Fruit fly (Drosophila melanogaster) whole organism, embryonic: Measurements from ENCODE around the gene Rim2.
A peak's percentile ranks its signal among the peaks of the same experiment; 100 is the strongest.

Experiments
- Awh ChIP-seq: fragments of 200-800 bp; sonication (Bioruptor generic); IDR thresholded peaks from 2 replicates; pipeline ENCODE4, ENCODE4 v1.3.6; 2022; ENCODE audit warnings: missing biosample characterization, missing genetic modification characterization
- BEAF-32 ChIP-seq: fragments of 200-800 bp; sonication (Bioruptor generic); optimal IDR thresholded peaks from 3 replicates; lab custom pipeline; 2017; ENCODE audit warnings: missing biosample characterization, missing genetic modification characterization, mild to moderate bottlenecking, moderate library complexity, missing genetic modification reagents
- Bdp1 ChIP-seq: fragments of 200-800 bp; sonication (Bioruptor generic); optimal IDR thresholded peaks from 3 replicates; lab custom pipeline; 2016; ENCODE audit warnings: missing biosample characterization, missing genetic modification characterization
- CG10654 ChIP-seq: fragments of 200-800 bp; sonication (Bioruptor generic); optimal IDR thresholded peaks from 2 replicates; lab custom pipeline; 2016; ENCODE audit warnings: missing biosample characterization, missing genetic modification characterization
- CG11560 ChIP-seq: fragments of 200-800 bp; sonication (Bioruptor generic); IDR thresholded peaks from 3 replicates; pipeline ENCODE4 v1.3.6; 2022; ENCODE audit warnings: missing biosample characterization, missing genetic modification characterization
- CG11723 ChIP-seq: fragments of 200-800 bp; sonication (Bioruptor generic); optimal IDR thresholded peaks from 2 replicates; lab custom pipeline; 2017; ENCODE audit warnings: missing biosample characterization, mild to moderate bottlenecking, missing genetic modification characterization
- CG12219 ChIP-seq: fragments of 200-800 bp; sonication (Bioruptor generic); optimal IDR thresholded peaks from 3 replicates; lab custom pipeline; 2018; ENCODE audit warnings: missing biosample characterization, mild to moderate bottlenecking, missing genetic modification characterization
- CG12659 ChIP-seq: fragments of 200-800 bp; sonication (Bioruptor generic); optimal IDR thresholded peaks from 3 replicates; lab custom pipeline; 2017; ENCODE audit warnings: mild to moderate bottlenecking, missing biosample characterization, missing genetic modification reagents, missing genetic modification characterization
- CG13123 ChIP-seq: fragments of 200-800 bp; sonication (Bioruptor generic); optimal IDR thresholded peaks from 2 replicates; lab custom pipeline; 2016; ENCODE audit warnings: missing biosample characterization, missing genetic modification characterization
- CG15479 ChIP-seq: fragments of 200-800 bp; sonication (Bioruptor generic); optimal IDR thresholded peaks from 3 replicates; lab custom pipeline; 2019; ENCODE audit warnings: missing biosample characterization, mild to moderate bottlenecking, missing genetic modification characterization, moderate library complexity
- CG16779 ChIP-seq: fragments of 200-800 bp; sonication (Bioruptor generic); IDR thresholded peaks from 2 replicates; pipeline ENCODE4 v1.3.6; 2022; ENCODE audit warnings: missing biosample characterization, missing genetic modification characterization
- CG17186 ChIP-seq: fragments of 200-800 bp; sonication (Bioruptor generic); optimal IDR thresholded peaks from 3 replicates; lab custom pipeline; 2017; ENCODE audit warnings: missing biosample characterization, missing genetic modification reagents, missing genetic modification characterization
- CG17829 ChIP-seq: fragments of 200-800 bp; optimal IDR thresholded peaks from 2 replicates; lab custom pipeline; 2019; ENCODE audit warnings: missing biosample characterization, mild to moderate bottlenecking, missing genetic modification characterization, moderate library complexity
- CG3163 ChIP-seq: fragments of 200-800 bp; sonication (Bioruptor generic); optimal IDR thresholded peaks from 3 replicates; lab custom pipeline; 2016; ENCODE audit warnings: missing biosample characterization, missing genetic modification characterization
- CG32772 ChIP-seq: fragments of 200-800 bp; sonication (Bioruptor generic); IDR thresholded peaks from 2 replicates; pipeline ENCODE4 v1.3.6; 2022; ENCODE audit warnings: missing biosample characterization, missing genetic modification characterization
- CG3838 ChIP-seq: fragments of 200-800 bp; sonication (Bioruptor generic); optimal IDR thresholded peaks from 3 replicates; lab custom pipeline; 2016; ENCODE audit warnings: missing biosample characterization, missing genetic modification characterization
- CG3847 ChIP-seq: fragments of 200-800 bp; sonication (Bioruptor generic); IDR thresholded peaks from 2 replicates; pipeline ENCODE4 v1.3.6; 2022; ENCODE audit warnings: missing biosample characterization, missing genetic modification characterization
- CG4820 ChIP-seq: fragments of 200-800 bp; sonication (Bioruptor generic); optimal IDR thresholded peaks from 3 replicates; lab custom pipeline; 2016; ENCODE audit warnings: missing biosample characterization, missing genetic modification characterization
- CG4854 ChIP-seq: fragments of 200-800 bp; sonication (Bioruptor generic); optimal IDR thresholded peaks from 2 replicates; lab custom pipeline; 2016; ENCODE audit warnings: missing biosample characterization, missing genetic modification characterization, inconsistent platforms
- CG7839 ChIP-seq: fragments of 200-800 bp; sonication (Bioruptor generic); optimal IDR thresholded peaks from 3 replicates; lab custom pipeline; 2018; ENCODE audit warnings: missing biosample characterization, mild to moderate bottlenecking, missing genetic modification characterization, moderate library complexity
- CG7928 ChIP-seq: fragments of 200-800 bp; sonication (Bioruptor generic); optimal IDR thresholded peaks from 2 replicates; lab custom pipeline; 2017; ENCODE audit warnings: missing biosample characterization, mild to moderate bottlenecking, missing genetic modification characterization
- CG9609 ChIP-seq: fragments of 200-800 bp; sonication (Bioruptor generic); optimal IDR thresholded peaks from 3 replicates; lab custom pipeline; 2016; ENCODE audit warnings: missing biosample characterization, missing genetic modification characterization
- CG9817 ChIP-seq: fragments of 200-800 bp; sonication (Bioruptor generic); optimal IDR thresholded peaks from 2 replicates; lab custom pipeline; 2018; ENCODE audit warnings: missing biosample characterization, mild to moderate bottlenecking, missing genetic modification characterization, moderate library complexity
- CHES-1-like ChIP-seq: fragments of 200-800 bp; sonication (Bioruptor generic); optimal IDR thresholded peaks from 2 replicates; lab custom pipeline; 2016; ENCODE audit warnings: missing biosample characterization, missing genetic modification characterization
- CoRest ChIP-seq: fragments of 200-800 bp; sonication (Bioruptor generic); optimal IDR thresholded peaks from 3 replicates; lab custom pipeline; 2018; ENCODE audit warnings: missing biosample characterization, mild to moderate bottlenecking, missing genetic modification characterization, moderate library complexity
- D ChIP-seq, 2 experiments: fragments of 200-800 bp in 1 of 2; fragments of >200 bp in 1 of 2; sonication (Bioruptor generic) in 1 of 2; optimal IDR thresholded peaks; 2 replicates in 1 of 2; 3 replicates in 1 of 2; lab custom pipeline; 2017; ENCODE audit warnings: mild to moderate bottlenecking in 1 of 2, missing biosample characterization in 1 of 2, missing genetic modification characterization in 1 of 2, missing genetic modification reagents in 1 of 2
- Deaf1 ChIP-seq: fragments of 200-800 bp; optimal IDR thresholded peaks from 3 replicates; lab custom pipeline; 2019; ENCODE audit warnings: missing biosample characterization, mild to moderate bottlenecking, missing genetic modification characterization, moderate library complexity
- Dref ChIP-seq: fragments of 200-800 bp; sonication (Bioruptor generic); IDR thresholded peaks from 2 replicates; pipeline ENCODE4 v1.3.6; 2022; ENCODE audit warnings: missing biosample characterization, missing genetic modification characterization
- Lpt ChIP-seq: fragments of >200 bp; optimal IDR thresholded peaks from 2 replicates; lab custom pipeline; 2018; ENCODE audit warnings: missing biosample characterization, missing genetic modification characterization
- Myb ChIP-seq: fragments of 200-800 bp; sonication (Bioruptor generic); optimal IDR thresholded peaks from 2 replicates; lab custom pipeline; 2016; ENCODE audit warnings: missing biosample characterization, missing genetic modification characterization
- NK7.1 ChIP-seq: fragments of 200-800 bp; sonication (Bioruptor generic); optimal IDR thresholded peaks from 3 replicates; lab custom pipeline; 2016; ENCODE audit warnings: missing biosample characterization, missing genetic modification characterization
- Nf-YB ChIP-seq: fragments of 200-800 bp; sonication (Bioruptor generic); optimal IDR thresholded peaks from 3 replicates; lab custom pipeline; 2019; ENCODE audit warnings: missing biosample characterization, mild to moderate bottlenecking, missing genetic modification characterization, moderate library complexity
- Opbp ChIP-seq: fragments of 200-800 bp; sonication (Bioruptor generic); IDR thresholded peaks from 3 replicates; pipeline ENCODE4 v1.3.6; 2022; ENCODE audit warnings: missing biosample characterization, missing genetic modification characterization; ENCODE audit not compliant: partially characterized antibody
- Stat92E ChIP-seq, 3 experiments: fragments of >200 bp in 2 of 3; fragments of 200-800 bp in 1 of 3; sonication (Bioruptor generic) in 1 of 3; optimal IDR thresholded peaks; 2 replicates each; lab custom pipeline; 2017 to 2019; ENCODE audit warnings: missing biosample characterization in 3 of 3, missing genetic modification characterization in 3 of 3, mild to moderate bottlenecking in 1 of 3, moderate library complexity in 1 of 3
- Usf ChIP-seq: fragments of 200-800 bp; sonication (Bioruptor generic); optimal IDR thresholded peaks from 2 replicates; lab custom pipeline; 2017; ENCODE audit warnings: missing genotype, missing biosample characterization, missing genetic modification characterization
- ap ChIP-seq: fragments of 200-800 bp; sonication (Bioruptor generic); IDR thresholded peaks from 2 replicates; pipeline ENCODE4 v1.3.6; 2022; ENCODE audit warnings: missing biosample characterization, missing genetic modification characterization
- ara ChIP-seq: fragments of 200-800 bp; sonication (Bioruptor generic); IDR thresholded peaks from 2 replicates; pipeline ENCODE4 v1.3.6; 2022; ENCODE audit warnings: missing biosample characterization, missing genetic modification characterization
- ash1 ChIP-seq: fragments of 200-800 bp; sonication (Bioruptor generic); optimal IDR thresholded peaks from 2 replicates; lab custom pipeline; 2018; ENCODE audit warnings: missing biosample characterization, mild to moderate bottlenecking, missing genetic modification characterization
- chinmo ChIP-seq: fragments of 200-800 bp; sonication (Bioruptor generic); IDR thresholded peaks from 4 replicates; pipeline ENCODE4 v1.3.6; 2022; ENCODE audit warnings: missing biosample characterization, missing genetic modification characterization; ENCODE audit not compliant: partially characterized antibody
- danr ChIP-seq: fragments of 200-800 bp; sonication (Bioruptor generic); IDR thresholded peaks from 2 replicates; pipeline ENCODE4 v1.3.6; 2022; ENCODE audit warnings: missing biosample characterization, missing genetic modification characterization
- dmrt99B ChIP-seq: fragments of 200-800 bp; sonication (Bioruptor generic); optimal IDR thresholded peaks from 2 replicates; lab custom pipeline; 2018; ENCODE audit warnings: missing biosample characterization, mild to moderate bottlenecking, missing genetic modification characterization, moderate library complexity
- exex ChIP-seq: fragments of 200-800 bp; sonication (Bioruptor generic); optimal IDR thresholded peaks from 4 replicates; lab custom pipeline; 2018; ENCODE audit warnings: missing biosample characterization, mild to moderate bottlenecking, missing genetic modification characterization, moderate library complexity
- gsb ChIP-seq: fragments of 200-800 bp; sonication (Bioruptor generic); IDR thresholded peaks from 2 replicates; pipeline ENCODE4 v1.3.6; 2022; ENCODE audit warnings: missing biosample characterization, missing genetic modification characterization
- gsb-n ChIP-seq: fragments of 200-800 bp; sonication (Bioruptor generic); optimal IDR thresholded peaks from 3 replicates; lab custom pipeline; 2018; ENCODE audit warnings: missing biosample characterization, mild to moderate bottlenecking, missing genetic modification characterization
- insv ChIP-seq, 2 experiments: fragments of 200-800 bp; sonication (Bioruptor generic); optimal IDR thresholded peaks; 3 replicates each; lab custom pipeline; 2016 to 2018; ENCODE audit warnings: missing biosample characterization in 2 of 2, missing genetic modification characterization in 2 of 2
- p53 ChIP-seq: fragments of 200-800 bp; sonication (Bioruptor generic); optimal IDR thresholded peaks from 2 replicates; lab custom pipeline; 2016; ENCODE audit warnings: missing biosample characterization, missing genetic modification characterization
- sens ChIP-seq: fragments of 200-800 bp; sonication (Bioruptor generic); peaks from one replicate; lab custom pipeline; 2016; ENCODE audit warnings: missing biosample characterization, missing genetic modification characterization
- tx ChIP-seq: fragments of 200-800 bp; sonication (Bioruptor generic); optimal IDR thresholded peaks from 2 replicates; lab custom pipeline; 2016; ENCODE audit warnings: missing biosample characterization, missing genetic modification characterization
- vfl ChIP-seq: fragments of 200-800 bp; sonication (Bioruptor generic); optimal IDR thresholded peaks from 2 replicates; lab custom pipeline; 2016; ENCODE audit warnings: missing biosample characterization, missing genetic modification characterization

Gene Rim2

DNA sequence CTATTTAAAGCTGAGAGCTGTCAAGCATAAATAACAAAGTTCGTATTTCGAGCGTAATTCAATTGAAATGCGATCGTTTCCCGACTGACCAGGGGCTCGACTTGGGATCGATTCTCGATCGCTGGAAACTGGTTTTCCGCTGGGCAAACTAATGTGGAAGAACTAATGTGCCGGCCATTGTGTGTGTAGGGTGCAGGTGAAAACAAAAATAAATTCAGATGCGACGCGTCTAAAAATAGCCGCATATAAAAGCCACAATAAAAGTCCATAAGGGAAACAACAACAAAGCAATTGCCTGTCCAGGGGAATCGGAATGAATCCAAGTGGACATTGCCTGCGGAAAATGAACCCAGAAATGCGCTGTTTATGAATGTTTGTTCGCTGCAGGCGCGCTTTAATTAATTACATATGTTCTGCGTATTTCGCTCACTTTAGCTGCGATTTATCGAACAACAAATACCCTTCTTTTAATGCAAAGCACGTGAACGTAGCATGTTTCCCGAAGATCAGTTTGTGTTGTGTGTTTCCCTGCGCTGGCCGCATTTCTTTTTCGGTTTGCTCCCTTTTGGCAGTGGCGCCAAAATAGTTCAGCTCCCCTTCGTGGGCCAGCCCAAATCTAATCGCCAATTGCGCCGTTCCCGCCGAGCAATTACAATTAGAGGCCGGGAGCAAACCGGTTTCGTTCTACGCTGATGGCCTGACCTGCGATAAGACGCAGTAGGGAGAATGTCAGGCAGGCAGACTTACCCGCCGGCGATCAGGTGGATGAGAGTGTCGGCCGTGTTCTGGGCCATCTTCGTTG is 852 bp downstream of the Rim2 start (continued):
- TF ChIP-seq sens (GFP tag; lab: Kevin White, UChicago) = no peak
- peak; percentile 43 for TF ChIP-seq CG7839 (tag; lab: Kevin White, UChicago)
- TF ChIP-seq CG4820 (GFP tag; lab: Kevin White, UChicago) = no peak
- TF ChIP-seq CG11560 (tag; lab: Robert Waterston, UW) = no peak
- TF ChIP-seq Opbp (GFP tag; lab: Robert Waterston, UW) = no peak
- no peak for TF ChIP-seq Dref (GFP tag; lab: Robert Waterston, UW)
- no peak for TF ChIP-seq p53
- no peak for TF ChIP-seq CG17186
- TF ChIP-seq CG3847 (GFP tag; lab: Robert Waterston, UW) = no peak
- no peak for TF ChIP-seq CG3838 (GFP tag; lab: Kevin White, UChicago)
- TF ChIP-seq ash1 (GFP tag; lab: Kevin White, UChicago) = no peak
- no peak for TF ChIP-seq danr (GFP tag; lab: Robert Waterston, UW)
- TF ChIP-seq ap = no peak
- TF ChIP-seq CoRest = peak; percentile 23
- peak in 1 of 3 experiments; percentile 11 for TF ChIP-seq Stat92E (GFP tag; optimal IDR thresholded peaks at IDR 0.05; lab: Kevin White, UChicago)
- TF ChIP-seq tx = no peak
- TF ChIP-seq Lpt (GFP tag; lab: Kevin White, UChicago) = no peak
- no peak for TF ChIP-seq Myb (GFP tag; lab: Kevin White, UChicago)
- peak; percentile 32 for TF ChIP-seq CG17829 (tag; lab: Kevin White, UChicago)
- TF ChIP-seq Usf (GFP tag; lab: Kevin White, UChicago) = no peak
- peak; percentile 37 for TF ChIP-seq Deaf1 (tag; lab: Kevin White, UChicago)
- no peak for TF ChIP-seq CG10654 (GFP tag; lab: Kevin White, UChicago)
- no peak for TF ChIP-seq CG9817 (tag; lab: Kevin White, UChicago)
- TF ChIP-seq gsb (GFP tag; lab: Robert Waterston, UW) = no peak
- TF ChIP-seq Awh (GFP tag; lab: Robert Waterston, UW) = 0 out of 2 replicates have a peak, but pooled peaks have one; percentile 5
- no peak for TF ChIP-seq CG16779
- peak; percentile 2 for TF ChIP-seq gsb-n
- no peak for TF ChIP-seq CG11723 (GFP tag; lab: Kevin White, UChicago)
- TF ChIP-seq insv (GFP tag; optimal IDR thresholded peaks at IDR 0.05; lab: Kevin White, UChicago) = no peak
- TF ChIP-seq ara (GFP tag; lab: Robert Waterston, UW) = 0 out of 2 replicates have a peak, but pooled peaks have one; percentile 32
- TF ChIP-seq Nf-YB (GFP tag; lab: Kevin White, UChicago) = no peak
- no peak for TF ChIP-seq CG12219 (GFP tag; lab: Kevin White, UChicago)
- no peak for TF ChIP-seq CG32772 (GFP tag; lab: Robert Waterston, UW)
- TF ChIP-seq CG13123 (GFP tag; lab: Kevin White, UChicago) = no peak
- no peak for TF ChIP-seq CG9609 (GFP tag; lab: Kevin White, UChicago)
- no peak for TF ChIP-seq dmrt99B
- TF ChIP-seq CG12659 (GFP tag; lab: Kevin White, UChicago) = peak; percentile 2
- no peak for TF ChIP-seq D (optimal IDR thresholded peaks at IDR 0.05; lab: Kevin White, UChicago)
- TF ChIP-seq D (GFP tag; optimal IDR thresholded peaks at IDR 0.05; lab: Kevin White, UChicago) = peak; percentile 10
- no peak for TF ChIP-seq CG7928 (GFP tag; lab: Kevin White, UChicago)
- TF ChIP-seq CHES-1-like = no peak
- no peak for TF ChIP-seq vfl
- no peak for TF ChIP-seq CG15479 (GFP tag; lab: Kevin White, UChicago)
- no peak for TF ChIP-seq BEAF-32 (GFP tag; lab: Kevin White, UChicago)
- TF ChIP-seq CG4854 (GFP tag; lab: Kevin White, UChicago) = no peak
- no peak for TF ChIP-seq NK7.1 (GFP tag; lab: Kevin White, UChicago)
- TF ChIP-seq CG3163 = no peak
- TF ChIP-seq Bdp1 (GFP tag; lab: Kevin White, UChicago) = no peak
- TF ChIP-seq exex = peak; percentile 69
- peak; percentile 43; the same call in 1 of the 4 replicates for TF ChIP-seq chinmo (GFP tag; lab: Robert Waterston, UW)
